Worm (Caenorhabditis elegans): ENCODE measurements around the gene R06F6.8.

R06F6.8 gene

ce11 chrII:10857077-10857476, 37.3 kb upstream of the R06F6.8 start, which contains the start of gene M106.7:
TSS of gene M106.7 (minus strand) at chrII:10857177.
- TF ChIP-seq nhr-12 (tag; optimal IDR thresholded peaks at IDR 0.05) (no peak), unc-39 (tag; optimal IDR thresholded peaks at IDR 0.05) (no peak), sem-2 (GFP tag; optimal IDR thresholded peaks at IDR 0.05) (no peak), pha-4 (tag; optimal IDR thresholded peaks at IDR 0.05) (no peak), ceh-83 (GFP tag; optimal IDR thresholded peaks at IDR 0.05) (no peak), unc-62 (GFP tag; optimal IDR thresholded peaks at IDR 0.05) (no peak), tbx-8 (GFP tag; optimal IDR thresholded peaks at IDR 0.05) (no peak), ceh-43 (GFP tag; optimal IDR thresholded peaks at IDR 0.05) (no peak), nhr-76 (tag; optimal IDR thresholded peaks at IDR 0.05) (no peak), nhr-237 (tag; optimal IDR thresholded peaks at IDR 0.05) (no peak), unc-120 (tag; optimal IDR thresholded peaks at IDR 0.05; ENCODE audit: poor library complexity, severe bottlenecking) (no peak), mls-2 (tag; optimal IDR thresholded peaks at IDR 0.05) (no peak)

DNA sequence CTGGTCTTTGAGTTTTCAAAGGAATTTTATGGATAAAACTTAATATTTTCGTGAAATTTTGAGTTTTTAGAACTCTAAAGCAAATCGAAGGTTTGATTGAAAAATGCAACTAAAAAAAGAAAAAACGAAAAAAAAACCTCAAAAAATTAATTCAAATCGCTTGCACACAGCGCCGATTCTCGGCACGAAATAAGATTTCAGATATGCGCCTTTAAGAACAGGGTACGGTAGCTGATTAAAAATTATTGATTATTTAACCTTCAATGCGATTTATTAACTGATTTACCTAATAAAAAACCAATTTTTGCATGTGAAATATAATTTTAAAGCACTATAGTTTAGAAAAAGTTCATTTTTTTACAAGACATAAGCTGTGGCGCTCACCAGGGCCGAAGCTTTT, 33.1 kb upstream of the R06F6.8 start:
- TF ChIP-seq nhr-28 (tag; optimal IDR thresholded peaks at IDR 0.05): no peak
- TF ChIP-seq hlh-1 (tag; optimal IDR thresholded peaks at IDR 0.05): no peak
- TF ChIP-seq ceh-39 (tag; optimal IDR thresholded peaks at IDR 0.05): no peak
- no peak for TF ChIP-seq mep-1 (tag; optimal IDR thresholded peaks at IDR 0.05)
- TF ChIP-seq nhr-12 (tag; optimal IDR thresholded peaks at IDR 0.05): no peak
- TF ChIP-seq unc-39 (tag; optimal IDR thresholded peaks at IDR 0.05): no peak
- TF ChIP-seq ceh-43 (GFP tag; optimal IDR thresholded peaks at IDR 0.05): no peak
- TF ChIP-seq sptf-1 (tag; optimal IDR thresholded peaks at IDR 0.05): no peak
- TF ChIP-seq ceh-83 (GFP tag; optimal IDR thresholded peaks at IDR 0.05): no peak
- TF ChIP-seq blmp-1 (tag; optimal IDR thresholded peaks at IDR 0.05): no peak

- TF ChIP-seq ztf-11 (tag; optimal IDR thresholded peaks at IDR 0.05) (no peak), bed-3 (GFP tag; optimal IDR thresholded peaks at IDR 0.05) (no peak), mep-1 (tag; optimal IDR thresholded peaks at IDR 0.05) (peak; percentile 8), unc-62 (GFP tag; optimal IDR thresholded peaks at IDR 0.05) (peak; percentile 100), ceh-83 (GFP tag; optimal IDR thresholded peaks at IDR 0.05) (no peak), pha-4 (tag; optimal IDR thresholded peaks at IDR 0.05) (peak; percentile 43), lsy-2 (tag; optimal IDR thresholded peaks at IDR 0.05) (peak; percentile 3), unc-120 (tag; optimal IDR thresholded peaks at IDR 0.05; ENCODE audit: poor library complexity, severe bottlenecking) (peak; percentile 53)
Measured at ce11 chrII:10851110-10851509, 31.3 kb upstream of the R06F6.8 start.

- TF ChIP-seq unc-62 (GFP tag; optimal IDR thresholded peaks at IDR 0.05): no peak
- no peak for TF ChIP-seq ztf-11 (tag; optimal IDR thresholded peaks at IDR 0.05)
- no peak for TF ChIP-seq M03D4.4 (tag; optimal IDR thresholded peaks at IDR 0.05)
- no peak for TF ChIP-seq nhr-76 (tag; optimal IDR thresholded peaks at IDR 0.05)
- TF ChIP-seq nhr-237 (tag; optimal IDR thresholded peaks at IDR 0.05): no peak
Measured at ce11 chrII:10849903-10850302, 30.1 kb upstream of the R06F6.8 start, which contains the start of gene M106.2. TSS of gene M106.2 (minus strand) at chrII:10850003.

- TF ChIP-seq sptf-1 (tag; optimal IDR thresholded peaks at IDR 0.05) (no peak), snpc-4 (tag; optimal IDR thresholded peaks at IDR 0.05) (no peak), unc-39 (tag; optimal IDR thresholded peaks at IDR 0.05) (no peak), elt-1 (tag; optimal IDR thresholded peaks at IDR 0.05; ENCODE audit: borderline replicate concordance, insufficient read depth) (no peak), tbx-8 (GFP tag; optimal IDR thresholded peaks at IDR 0.05) (no peak), elt-3 (tag; optimal IDR thresholded peaks at IDR 0.05) (no peak), nhr-2 (tag; optimal IDR thresholded peaks at IDR 0.05) (no peak), nhr-76 (tag; optimal IDR thresholded peaks at IDR 0.05) (no peak)
Measured at ce11 chrII:10847057-10847456, 27.3 kb upstream of the R06F6.8 start.

DNA sequence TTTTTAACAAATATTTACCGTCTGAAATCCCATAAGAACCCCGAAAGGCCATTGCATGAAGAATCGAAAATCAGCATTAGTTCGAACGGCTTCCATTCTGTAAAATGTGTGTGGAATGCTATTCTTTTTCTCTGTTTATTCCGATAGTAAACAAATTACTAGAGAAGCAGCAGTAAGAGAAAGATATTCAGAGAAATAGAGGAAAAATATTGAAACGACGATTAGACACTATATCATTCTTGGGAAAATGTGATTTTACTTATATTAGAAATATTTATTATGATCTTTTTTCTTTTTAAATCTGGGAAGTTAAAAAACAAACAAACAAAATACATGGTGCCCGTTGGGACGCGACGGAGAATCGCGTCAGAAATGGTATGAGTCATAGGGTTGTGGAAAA, 23.7 kb upstream of the R06F6.8 start, which contains the start of gene M106.8:
TSS of gene M106.8 (minus strand) at position 101 of the 400 bp plus-strand sequence.
- TF ChIP-seq lin-32 (GFP tag; optimal IDR thresholded peaks at IDR 0.05): no peak
- no peak for TF ChIP-seq blmp-1 (tag; optimal IDR thresholded peaks at IDR 0.05)
- no peak for TF ChIP-seq elt-3 (tag; optimal IDR thresholded peaks at IDR 0.05)
- TF ChIP-seq cnd-1 (tag; optimal IDR thresholded peaks at IDR 0.05): no peak
- no peak for TF ChIP-seq nhr-12 (tag; optimal IDR thresholded peaks at IDR 0.05)
- no peak for TF ChIP-seq sptf-1 (tag; optimal IDR thresholded peaks at IDR 0.05)
- no peak for TF ChIP-seq M03D4.4 (tag; optimal IDR thresholded peaks at IDR 0.05)
- no peak for TF ChIP-seq snpc-4 (tag; optimal IDR thresholded peaks at IDR 0.05)
- TF ChIP-seq mep-1 (tag; optimal IDR thresholded peaks at IDR 0.05): no peak
- TF ChIP-seq hlh-1 (tag; optimal IDR thresholded peaks at IDR 0.05): no peak
- TF ChIP-seq nhr-76 (tag; optimal IDR thresholded peaks at IDR 0.05): no peak
- TF ChIP-seq ces-1 (GFP tag; optimal IDR thresholded peaks at IDR 0.05): no peak

Data from whole organism, mixed stage, embryonic.